Fruit fly (Drosophila melanogaster) S2 (cell line): ENCODE data around the gene cad.

Source experiments
- CG8478 ChIP-seq: fragments of >200 bp; optimal IDR thresholded peaks from 2 replicates; lab custom pipeline; 2018
- CTCF ChIP-seq, 2 experiments: fragments of >200 bp; optimal IDR thresholded peaks; 2 replicates each; lab custom pipeline; 2018

DNA sequence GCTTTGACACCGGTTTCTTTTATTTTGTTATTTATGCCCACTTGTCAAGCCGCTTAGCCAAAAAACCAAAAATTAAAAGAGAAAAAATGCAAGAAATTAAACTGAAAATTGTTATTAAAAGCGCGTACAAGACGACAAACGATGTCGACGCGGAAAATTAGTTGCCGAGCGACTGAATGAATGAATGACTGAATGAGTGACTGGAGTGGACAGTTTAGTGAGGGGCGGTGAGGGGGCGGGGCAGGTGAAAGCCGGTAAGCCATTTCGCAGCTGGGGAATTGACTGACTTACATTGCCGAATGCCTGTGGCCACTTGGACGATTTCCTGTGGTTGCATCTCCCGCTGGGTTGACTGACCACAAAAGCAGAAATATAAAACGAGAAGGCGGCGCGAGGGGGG lies 36.1 kb downstream of the cad start:
- no peak for TF ChIP-seq CG8478
- TF ChIP-seq CTCF (optimal IDR thresholded peaks at IDR 0.05; lab: Kevin White, UChicago): no peak
